Fruit fly (Drosophila melanogaster) Kc167 (cell line): ENCODE measurements around the gene Tim17a2.

ENCODE experiments used
- Sin3A ChIP-seq: fragments of >200 bp; optimal IDR thresholded peaks from 2 replicates; lab custom pipeline; 2018; ENCODE audit warnings: missing external identifiers
- h ChIP-seq: fragments of >200 bp; optimal IDR thresholded peaks from 3 replicates; lab custom pipeline; 2018; ENCODE audit warnings: missing external identifiers
- psq ChIP-seq: fragments of >200 bp; optimal IDR thresholded peaks from 2 replicates; lab custom pipeline; 2017; ENCODE audit warnings: missing external identifiers
- ttk ChIP-seq: sonication (Bioruptor generic); optimal IDR thresholded peaks from 2 replicates; lab custom pipeline; 2017; ENCODE audit warnings: missing external identifiers

DNA sequence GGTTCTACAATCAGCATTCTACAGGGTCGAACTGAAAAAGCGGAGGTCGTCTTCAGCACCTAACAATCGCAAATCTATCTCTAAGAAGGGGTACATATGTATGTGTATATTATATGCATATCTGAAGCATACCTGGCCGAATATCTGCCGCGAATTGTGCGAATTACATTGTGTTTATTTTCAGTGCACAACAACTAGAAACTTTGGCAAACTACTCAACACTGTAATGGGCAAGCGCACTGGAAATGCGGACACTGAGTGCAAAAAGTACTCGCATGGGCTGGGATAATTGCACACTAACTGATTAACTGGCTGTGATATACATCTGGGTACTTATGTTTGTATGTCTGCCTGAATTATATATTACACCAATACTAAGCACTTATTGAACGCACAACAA is 8.3 kb upstream of the Tim17a2 start:
- TF ChIP-seq psq (no peak), h (lab: Kevin White, UChicago) (no peak), Sin3A (no peak), ttk (lab: Kevin White, UChicago) (no peak)
